Worm (Caenorhabditis elegans): ENCODE data around the gene Y51A2A.6.

The Y51A2A.6 gene

DNA sequence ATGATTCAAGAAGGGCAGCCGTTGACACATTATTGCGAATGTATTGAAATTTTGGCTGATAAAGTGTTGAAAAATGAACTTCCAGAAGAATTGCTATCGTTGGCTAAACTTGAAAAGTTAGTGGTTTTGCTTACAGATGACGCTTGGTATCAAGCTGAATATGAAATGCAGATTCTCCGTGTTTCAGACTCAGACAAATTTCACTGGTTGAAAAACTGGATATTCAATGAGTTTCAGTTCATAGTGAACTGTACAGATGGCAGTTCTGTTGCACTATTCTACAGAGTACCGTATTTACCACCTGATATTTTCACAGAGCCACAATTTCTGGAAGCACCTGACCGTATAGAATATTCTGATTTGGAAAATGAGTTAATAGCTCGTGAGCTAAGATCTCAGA is 3.2 kb upstream of the Y51A2A.6 start:
- no peak for TF ChIP-seq B0019.2 (GFP tag; conservative IDR thresholded peaks at IDR 0.05)
- TF ChIP-seq dpff-1 (tag; optimal IDR thresholded peaks at IDR 0.05), result no peak

ce11 chrV:18318312-18318711 is 15.8 kb downstream of the Y51A2A.6 start, which contains the start of gene fbxb-119:
Gene fbxb-119, plus strand, starts transcription at chrV:18318612.
- TF ChIP-seq ztf-18 (tag; optimal IDR thresholded peaks at IDR 0.05) (no peak), repo-1 (tag; optimal IDR thresholded peaks at IDR 0.05) (no peak), ztf-6 (GFP tag; IDR thresholded peaks at IDR 0.05) (no peak), attf-3 (GFP tag; conservative IDR thresholded peaks at IDR 0.05) (no peak), die-1 (tag; optimal IDR thresholded peaks at IDR 0.05) (no peak), gei-17 (GFP tag; optimal IDR thresholded peaks at IDR 0.05) (no peak), lag-1 (GFP tag; IDR thresholded peaks at IDR 0.05) (no peak), nhr-27 (tag; optimal IDR thresholded peaks at IDR 0.05) (no peak), lsy-27 (tag; optimal IDR thresholded peaks at IDR 0.05; ENCODE audit: borderline replicate concordance, insufficient read depth) (no peak), ZK185.1 (tag; optimal IDR thresholded peaks at IDR 0.05; ENCODE audit: poor library complexity, severe bottlenecking) (no peak), ets-4 (GFP tag; optimal IDR thresholded peaks at IDR 0.05) (no peak), F55B11.4 (tag; optimal IDR thresholded peaks at IDR 0.05; ENCODE audit: borderline replicate concordance, insufficient read depth) (no peak), sptf-2 (GFP tag; optimal IDR thresholded peaks at IDR 0.05) (no peak), athp-1 (tag; optimal IDR thresholded peaks at IDR 0.05) (no peak), egl-18 (GFP tag; IDR thresholded peaks at IDR 0.05) (no peak), bed-1 (GFP tag; IDR thresholded peaks at IDR 0.05) (no peak)

- TF ChIP-seq B0019.2 (GFP tag; conservative IDR thresholded peaks at IDR 0.05) (no peak), cebp-1 (GFP tag; IDR thresholded peaks at IDR 0.05) (0 out of 2 replicates have a peak, but pooled peaks have one; percentile 24), cebp-1 (tag; optimal IDR thresholded peaks at IDR 0.05) (no peak), nhr-80 (tag; optimal IDR thresholded peaks at IDR 0.05) (no peak), lin-26 (GFP tag; IDR thresholded peaks at IDR 0.05) (no peak)
These were observed 20.7 kb downstream of the Y51A2A.6 start, which contains the start of gene B0462.5 for ce11 chrV:18323231-18323630. Gene B0462.5, minus strand, starts transcription at chrV:18323331.

- TF ChIP-seq B0261.1 (tag; optimal IDR thresholded peaks at IDR 0.05) (no peak), ztf-6 (GFP tag; IDR thresholded peaks at IDR 0.05) (no peak), dox-1 (GFP tag; IDR thresholded peaks at IDR 0.05) (0 out of 2 replicates have a peak, but pooled peaks have one; percentile 21), nhr-80 (tag; optimal IDR thresholded peaks at IDR 0.05) (peak; percentile 55)
These were observed 22.0 kb downstream of the Y51A2A.6 start for ce11 chrV:18324525-18324924.

DNA sequence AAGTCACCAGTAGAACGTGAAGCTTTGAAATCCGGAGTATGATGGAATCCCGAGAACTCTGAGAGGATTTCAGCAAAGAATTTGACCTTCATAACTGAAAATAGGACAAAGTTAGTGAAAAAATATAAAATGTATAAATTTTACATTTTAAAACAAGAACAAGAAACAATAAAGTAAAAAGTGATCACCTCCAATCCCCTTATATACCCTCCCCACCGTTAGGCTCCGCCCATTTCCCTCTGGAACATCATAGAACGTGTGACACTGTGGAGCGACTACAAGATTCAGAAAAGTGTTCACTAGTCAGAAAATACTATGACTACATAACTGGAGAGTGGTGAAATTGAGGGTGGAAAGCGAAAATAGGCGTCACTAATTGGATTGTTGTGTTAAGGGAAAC is 28.6 kb downstream of the Y51A2A.6 start, which contains the start of gene B0462.4:
B0462.4 (minus strand) TSS at position 101 of the 400 bp plus-strand sequence.
- TF ChIP-seq ceh-40 (GFP tag; IDR thresholded peaks at IDR 0.05), result no peak
- no peak for TF ChIP-seq chd-7 (tag; optimal IDR thresholded peaks at IDR 0.05)
- no peak for TF ChIP-seq ztf-26 (tag; optimal IDR thresholded peaks at IDR 0.05)

ce11 chrV:18337643-18338042 is 35.1 kb downstream of the Y51A2A.6 start:
- TF ChIP-seq xnd-1 (tag; optimal IDR thresholded peaks at IDR 0.05), result no peak
- TF ChIP-seq ccch-3 (GFP tag; optimal IDR thresholded peaks at IDR 0.05), result no peak
- TF ChIP-seq mes-4 (tag; optimal IDR thresholded peaks at IDR 0.05), result no peak
- TF ChIP-seq B0019.2 (GFP tag; conservative IDR thresholded peaks at IDR 0.05), result no peak
- no peak for TF ChIP-seq attf-6 (GFP tag; IDR thresholded peaks at IDR 0.05)
- no peak for TF ChIP-seq T26A5.8 (tag; optimal IDR thresholded peaks at IDR 0.05)
- TF ChIP-seq him-1 (tag; optimal IDR thresholded peaks at IDR 0.05), result no peak
- TF ChIP-seq sea-2 (GFP tag; IDR thresholded peaks at IDR 0.05), result no peak
- no peak for TF ChIP-seq egrh-3 (GFP tag; IDR thresholded peaks at IDR 0.05)
- no peak for TF ChIP-seq nhr-27 (tag; optimal IDR thresholded peaks at IDR 0.05)
- TF ChIP-seq somi-1 (GFP tag; optimal IDR thresholded peaks at IDR 0.05), result no peak
- no peak for TF ChIP-seq B0261.1 (tag; optimal IDR thresholded peaks at IDR 0.05)
- TF ChIP-seq snpc-1.1 (tag; optimal IDR thresholded peaks at IDR 0.05; ENCODE audit: insufficient read depth), result no peak
- TF ChIP-seq attf-5 (GFP tag; optimal IDR thresholded peaks at IDR 0.05), result no peak
- no peak for TF ChIP-seq dpff-1 (tag; optimal IDR thresholded peaks at IDR 0.05)
- no peak for TF ChIP-seq K12H6.12 (tag; optimal IDR thresholded peaks at IDR 0.05)
- no peak for TF ChIP-seq F23B12.7 (tag; optimal IDR thresholded peaks at IDR 0.05; ENCODE audit: insufficient read depth)
- no peak for TF ChIP-seq F57C9.4 (tag; optimal IDR thresholded peaks at IDR 0.05)
